Worm (Caenorhabditis elegans): Measurements from ENCODE around the gene dct-17.

Gene dct-17

DNA sequence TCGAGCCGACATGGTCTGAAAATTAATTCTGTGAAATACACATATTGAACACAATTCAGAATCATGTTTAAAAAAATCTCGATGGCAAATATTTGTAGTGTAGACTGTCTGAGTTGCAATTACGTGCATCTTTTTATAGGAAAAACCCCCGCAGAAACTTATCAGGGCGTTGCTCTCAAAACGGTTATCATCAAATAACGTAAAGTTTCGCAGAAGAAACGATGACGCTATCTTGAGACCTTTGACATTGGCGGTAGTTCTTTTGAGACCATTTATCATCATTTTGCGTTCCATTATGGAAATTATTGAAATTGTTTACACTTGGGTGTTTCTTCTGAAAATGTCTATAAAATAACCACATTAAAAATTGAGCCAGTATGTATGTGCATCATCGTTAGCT, at the start of gene dct-17:
Gene dct-17, minus strand, starts transcription at position 23 of the 400 bp plus-strand sequence.
- TF ChIP-seq dao-5 (tag; optimal IDR thresholded peaks at IDR 0.05): no peak
- TF ChIP-seq W03F9.2 (tag; optimal IDR thresholded peaks at IDR 0.05): no peak

DNA sequence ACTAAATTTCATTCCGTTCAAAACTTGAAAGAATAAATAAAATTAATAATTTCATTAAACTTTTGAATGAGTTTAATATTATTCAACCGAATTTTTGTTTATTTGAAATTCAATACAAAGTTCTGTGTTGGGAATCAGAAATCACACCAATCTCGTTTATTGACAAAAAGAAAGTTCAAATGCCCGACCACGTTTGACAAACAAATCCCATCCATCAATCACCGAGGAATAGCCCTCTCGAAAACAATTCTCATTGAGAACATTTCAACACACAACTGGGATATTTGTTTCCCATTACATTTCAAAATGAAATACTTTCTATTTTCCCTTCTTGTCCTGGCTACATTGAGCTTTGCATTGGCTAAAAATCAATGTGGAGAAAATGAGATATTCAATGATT, 47.3 kb upstream of the dct-17 start, which contains the start of gene F53C11.9:
Gene F53C11.9, plus strand, starts transcription at position 159 of the 400 bp plus-strand sequence.
- TF ChIP-seq W03F9.2 (tag; optimal IDR thresholded peaks at IDR 0.05) (no peak), dao-5 (tag; optimal IDR thresholded peaks at IDR 0.05) (no peak), him-1 (tag; optimal IDR thresholded peaks at IDR 0.05) (no peak)

- TF ChIP-seq W03F9.2 (tag; optimal IDR thresholded peaks at IDR 0.05): no peak
- no peak for TF ChIP-seq dao-5 (tag; optimal IDR thresholded peaks at IDR 0.05)
- no peak for TF ChIP-seq him-1 (tag; optimal IDR thresholded peaks at IDR 0.05)
These were observed 44.9 kb upstream of the dct-17 start, which contains the start of gene F53C11.1 for ce11 chrV:13775529-13775928. F53C11.1 (plus strand) TSS chrV:13775796.

ce11 chrV:13771209-13771608, 40.6 kb upstream of the dct-17 start, which contains the start of gene F20G2.5:
F20G2.5 (plus strand) TSS chrV:13771509.
- TF ChIP-seq him-1 (tag; optimal IDR thresholded peaks at IDR 0.05) (no peak), W03F9.2 (tag; optimal IDR thresholded peaks at IDR 0.05) (no peak), dao-5 (tag; optimal IDR thresholded peaks at IDR 0.05) (no peak)

DNA sequence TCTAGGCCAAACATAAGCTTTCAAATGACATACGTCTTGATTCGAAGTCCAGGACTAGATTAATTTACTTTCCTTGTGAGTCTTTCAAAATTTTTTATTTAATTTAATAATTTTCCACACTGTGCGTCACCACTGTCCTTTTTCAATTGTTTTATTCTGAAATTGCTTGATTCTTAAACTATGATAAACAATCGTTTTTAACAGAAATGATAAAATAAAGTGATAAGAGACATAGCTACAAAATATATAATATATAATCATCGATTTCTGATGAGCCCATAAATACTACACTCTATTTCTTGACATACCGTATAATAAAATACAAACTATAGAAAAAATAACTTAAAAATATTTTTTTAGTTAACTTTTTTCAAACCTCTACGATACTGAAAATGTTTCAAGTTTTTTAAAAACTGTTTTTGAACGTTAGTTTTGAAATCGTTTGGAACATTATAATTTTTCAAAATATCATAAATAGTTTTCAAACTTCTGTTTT, 38.4 kb upstream of the dct-17 start, which contains the start of gene nas-24:
Gene nas-24, plus strand, starts transcription at position 446 of the 496 bp plus-strand sequence.
- TF ChIP-seq W03F9.2 (tag; optimal IDR thresholded peaks at IDR 0.05) (no peak), dao-5 (tag; optimal IDR thresholded peaks at IDR 0.05) (no peak), him-1 (tag; optimal IDR thresholded peaks at IDR 0.05) (no peak)

- TF ChIP-seq W03F9.2 (tag; optimal IDR thresholded peaks at IDR 0.05) (no peak), dao-5 (tag; optimal IDR thresholded peaks at IDR 0.05) (no peak), him-1 (tag; optimal IDR thresholded peaks at IDR 0.05) (no peak)
These were observed 37.8 kb upstream of the dct-17 start, which contains the start of gene F20G2.3 for ce11 chrV:13768388-13768787. F20G2.3 (minus strand) TSS chrV:13768488.

DNA sequence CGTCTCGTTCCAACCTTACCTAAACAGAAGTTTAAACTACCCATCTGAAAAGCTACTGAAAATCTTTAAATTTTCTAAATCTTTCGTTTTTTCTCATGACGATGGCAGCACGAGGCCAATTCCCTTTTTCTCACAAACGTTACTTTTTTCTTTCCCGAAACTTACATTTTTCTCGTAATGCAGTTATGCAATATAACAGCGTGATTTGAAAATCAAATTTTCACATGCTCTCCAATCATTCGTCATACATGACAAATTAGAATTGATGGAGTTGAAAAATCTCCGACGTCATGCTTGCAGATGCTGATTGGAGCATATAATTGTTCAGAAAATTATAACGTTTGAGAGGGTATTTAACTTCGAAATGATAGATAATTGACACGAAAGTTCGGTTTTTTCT, 33.1 kb upstream of the dct-17 start:
- TF ChIP-seq him-1 (tag; optimal IDR thresholded peaks at IDR 0.05) (no peak), dao-5 (tag; optimal IDR thresholded peaks at IDR 0.05) (no peak), W03F9.2 (tag; optimal IDR thresholded peaks at IDR 0.05) (no peak)

- TF ChIP-seq him-1 (tag; optimal IDR thresholded peaks at IDR 0.05) (no peak), dao-5 (tag; optimal IDR thresholded peaks at IDR 0.05) (no peak), W03F9.2 (tag; optimal IDR thresholded peaks at IDR 0.05) (no peak)
These were observed 32.0 kb upstream of the dct-17 start, which contains the start of gene F20G2.6 for ce11 chrV:13762426-13763127. F20G2.6 (plus strand) TSS chrV:13763077.

ce11 chrV:13757349-13757748, 26.8 kb upstream of the dct-17 start:
- TF ChIP-seq him-1 (tag; optimal IDR thresholded peaks at IDR 0.05): no peak
- no peak for TF ChIP-seq dao-5 (tag; optimal IDR thresholded peaks at IDR 0.05)
- no peak for TF ChIP-seq W03F9.2 (tag; optimal IDR thresholded peaks at IDR 0.05)

ce11 chrV:13756359-13757091, 25.9 kb upstream of the dct-17 start, which contains the start of gene F20G2.2:
F20G2.2 (minus strand) TSS chrV:13756409.
- TF ChIP-seq W03F9.2 (tag; optimal IDR thresholded peaks at IDR 0.05) (no peak), him-1 (tag; optimal IDR thresholded peaks at IDR 0.05) (no peak), dao-5 (tag; optimal IDR thresholded peaks at IDR 0.05) (no peak)

DNA sequence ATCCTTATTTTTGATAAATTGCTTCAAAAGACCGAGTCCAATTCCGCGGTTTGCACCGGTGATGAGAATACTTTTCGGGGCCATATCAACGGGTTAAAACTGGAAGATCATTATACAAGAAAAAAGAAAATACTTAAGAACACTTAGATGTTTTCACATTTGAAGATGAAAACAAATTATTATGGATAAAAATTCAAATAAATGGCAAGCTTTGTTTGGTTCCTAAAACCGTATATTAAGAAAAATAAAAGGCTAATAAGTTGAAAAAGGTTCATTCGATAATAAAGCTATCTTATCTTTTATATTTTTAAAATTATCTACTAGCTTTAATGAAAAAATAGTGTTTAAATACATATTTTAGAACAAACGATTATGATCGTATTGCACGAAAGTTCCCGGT, 22.9 kb upstream of the dct-17 start, which contains the start of gene F20G2.1:
Gene F20G2.1, minus strand, starts transcription at position 101 of the 400 bp plus-strand sequence.
- TF ChIP-seq W03F9.2 (tag; optimal IDR thresholded peaks at IDR 0.05) (no peak), him-1 (tag; optimal IDR thresholded peaks at IDR 0.05) (no peak)

DNA sequence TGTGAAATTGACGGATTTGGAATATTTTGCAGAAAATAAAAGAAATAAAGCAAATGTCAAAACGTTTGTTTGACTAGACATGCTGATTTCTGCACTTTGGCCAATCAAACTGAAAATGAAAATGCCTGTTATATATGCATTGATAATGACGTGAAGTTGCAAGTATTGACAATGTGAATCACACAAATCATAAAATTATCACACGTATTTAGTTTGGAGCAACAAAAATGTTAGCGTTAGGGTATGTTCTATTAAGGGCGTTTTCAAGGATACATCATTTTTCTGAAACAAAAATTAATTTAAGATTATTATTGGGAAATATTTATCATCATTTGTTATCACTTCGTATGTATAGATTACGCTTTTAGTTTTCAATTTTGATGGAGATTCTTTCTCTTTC, 21.2 kb upstream of the dct-17 start, which contains the start of gene cld-9:
Gene cld-9, minus strand, starts transcription at position 81 of the 400 bp plus-strand sequence.
- TF ChIP-seq W03F9.2 (tag; optimal IDR thresholded peaks at IDR 0.05) (no peak), him-1 (tag; optimal IDR thresholded peaks at IDR 0.05) (no peak), dao-5 (tag; optimal IDR thresholded peaks at IDR 0.05) (no peak)

DNA sequence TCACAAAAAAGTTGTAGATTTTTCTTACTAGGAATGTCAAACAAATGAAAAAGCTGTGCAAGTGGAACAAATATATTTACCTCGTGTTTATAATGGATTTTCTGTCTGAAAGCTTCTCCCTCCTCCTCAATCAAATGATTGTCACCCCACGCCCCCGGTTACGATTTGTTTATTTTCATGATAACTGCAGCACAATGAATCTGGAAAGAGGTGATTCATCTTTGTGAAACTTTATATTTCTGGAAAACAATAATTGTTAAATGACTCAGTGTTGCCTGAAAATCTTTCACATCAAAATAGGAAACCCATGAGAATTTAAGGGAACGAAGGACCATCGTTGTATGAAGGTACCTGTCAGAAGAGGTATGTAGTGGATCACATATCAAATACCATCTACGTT, 18.1 kb upstream of the dct-17 start, which contains the start of gene F35E12.10:
Gene F35E12.10, minus strand, starts transcription at position 101 of the 400 bp plus-strand sequence.
- TF ChIP-seq W03F9.2 (tag; optimal IDR thresholded peaks at IDR 0.05) (no peak), him-1 (tag; optimal IDR thresholded peaks at IDR 0.05) (no peak), dao-5 (tag; optimal IDR thresholded peaks at IDR 0.05) (no peak)
